Fruit fly (Drosophila melanogaster): ENCODE results near the gene CG17104.

CG17104 gene

dm6 chr2L:10661490-10662240 is 15.3 kb upstream of the CG17104 start, which contains the start of gene CG31871 (continued):
- TF ChIP-seq CG30403 (GFP tag; optimal IDR thresholded peaks at IDR 0.05) = peak; percentile 79
- TF ChIP-seq CG6765 (GFP tag; optimal IDR thresholded peaks at IDR 0.05) = peak; percentile 14
- TF ChIP-seq bowl (GFP tag; IDR thresholded peaks at IDR 0.05) = no peak; the same call in 1 of the 2 replicates
- peak; percentile 44 for TF ChIP-seq CG10654 (GFP tag; optimal IDR thresholded peaks at IDR 0.05)
- no peak for TF ChIP-seq twi (tag; optimal IDR thresholded peaks at IDR 0.05)
- TF ChIP-seq row (GFP tag; IDR thresholded peaks at IDR 0.05) = peak; percentile 75
- TF ChIP-seq GATAe (GFP tag; conservative IDR thresholded peaks at IDR 0.05) = 0 out of 2 replicates have a peak, but pooled peaks have one; percentile 28
- TF ChIP-seq Xbp1 (GFP tag; optimal IDR thresholded peaks at IDR 0.05) = peak; percentile 61
- TF ChIP-seq CG16863 (GFP tag; optimal IDR thresholded peaks at IDR 0.05) = no peak
- TF ChIP-seq crp (GFP tag; optimal IDR thresholded peaks at IDR 0.05) = peak in 1 of 2 experiments; percentile 61
- peak; percentile 53 for TF ChIP-seq CG1233 (GFP tag; optimal IDR thresholded peaks at IDR 0.05)
- TF ChIP-seq sisA (GFP tag; IDR thresholded peaks at IDR 0.05) = peak; percentile 55
- peak; percentile 83 for TF ChIP-seq CG10979 (tag; optimal IDR thresholded peaks at IDR 0.05)
- peak; percentile 80 for TF ChIP-seq CG17829 (tag; optimal IDR thresholded peaks at IDR 0.05)
- TF ChIP-seq CG1792 (GFP tag; optimal IDR thresholded peaks at IDR 0.05) = no peak
- peak; percentile 48 for TF ChIP-seq CG12299 (tag; optimal IDR thresholded peaks at IDR 0.05)
- TF ChIP-seq CG13424 (tag; optimal IDR thresholded peaks at IDR 0.05) = peak; percentile 86
- peak; percentile 68 for TF ChIP-seq wor (GFP tag; IDR thresholded peaks at IDR 0.05)
- TF ChIP-seq CG2678 (tag; optimal IDR thresholded peaks at IDR 0.05) = peak; percentile 88
- TF ChIP-seq Six4 (GFP tag; optimal IDR thresholded peaks at IDR 0.05) = peak; percentile 64
- 0 out of 3 replicates have a peak, but pooled peaks have one; percentile 52 for TF ChIP-seq CG11093 (GFP tag; IDR thresholded peaks at IDR 0.05)
- TF ChIP-seq ara (GFP tag; IDR thresholded peaks at IDR 0.05) = peak; percentile 34; the same call in 1 of the 2 replicates
- peak; percentile 58; the same call in 1 of the 2 replicates for TF ChIP-seq CG32767 (GFP tag; IDR thresholded peaks at IDR 0.05)
- peak; percentile 88 for TF ChIP-seq nmo (GFP tag; optimal IDR thresholded peaks at IDR 0.05)
- peak; percentile 38; the same call in 1 of the 2 replicates for TF ChIP-seq seq (GFP tag; IDR thresholded peaks at IDR 0.05)
- TF ChIP-seq HmgZ (tag; optimal IDR thresholded peaks at IDR 0.05) = peak; percentile 43
- peak; percentile 63 for TF ChIP-seq cwo (GFP tag; optimal IDR thresholded peaks at IDR 0.05)
- peak; percentile 61 for TF ChIP-seq ssp (GFP tag; IDR thresholded peaks at IDR 0.05)
- TF ChIP-seq chif (GFP tag; optimal IDR thresholded peaks at IDR 0.05) = peak in 1 of 2 experiments; percentile 12
- no peak for TF ChIP-seq CG34376 (GFP tag; optimal IDR thresholded peaks at IDR 0.05)
- peak; percentile 65 for TF ChIP-seq Nf-YC (tag; optimal IDR thresholded peaks at IDR 0.05)
- TF ChIP-seq pros (GFP tag; optimal IDR thresholded peaks at IDR 0.05) = peak; percentile 11
- TF ChIP-seq CG4360 (GFP tag; IDR thresholded peaks at IDR 0.05) = no peak
- TF ChIP-seq CG8290 (GFP tag; optimal IDR thresholded peaks at IDR 0.05) = peak; percentile 9
- no peak for TF ChIP-seq CG8290 (tag; optimal IDR thresholded peaks at IDR 0.05)
- TF ChIP-seq CG7745 (tag; optimal IDR thresholded peaks at IDR 0.05) = no peak
- TF ChIP-seq klu (GFP tag; IDR thresholded peaks at IDR 0.05) = peak; percentile 92
- no peak for TF ChIP-seq CG12236 (GFP tag; optimal IDR thresholded peaks at IDR 0.05)
- peak; percentile 81 for TF ChIP-seq CG7556 (GFP tag; optimal IDR thresholded peaks at IDR 0.05)
- TF ChIP-seq CG14014 (GFP tag; IDR thresholded peaks at IDR 0.05) = peak; percentile 61
- no peak for TF ChIP-seq CG11560 (tag; IDR thresholded peaks at IDR 0.05)
- no peak for TF ChIP-seq Dfd (GFP tag; optimal IDR thresholded peaks at IDR 0.05)
- peak; percentile 44; the same call in 1 of the 3 replicates for TF ChIP-seq Aef1 (GFP tag; IDR thresholded peaks at IDR 0.05)
- peak; percentile 32 for TF ChIP-seq CG12104 (GFP tag; optimal IDR thresholded peaks at IDR 0.05)
- no peak for TF ChIP-seq pita (GFP tag; optimal IDR thresholded peaks at IDR 0.05)
- TF ChIP-seq Blimp-1 (GFP tag; optimal IDR thresholded peaks at IDR 0.05) = peak; percentile 89
- peak; percentile 98 for TF ChIP-seq CG5180 (GFP tag; optimal IDR thresholded peaks at IDR 0.05)
- peak; percentile 40; the same call in 1 of the 2 replicates for TF ChIP-seq Oaz (GFP tag; IDR thresholded peaks at IDR 0.05)
- TF ChIP-seq CG17912 (GFP tag; optimal IDR thresholded peaks at IDR 0.05) = no peak
- TF ChIP-seq sens (GFP tag) = peak; percentile 71
